Fruit fly (Drosophila melanogaster) whole organism, embryonic: Measurements from ENCODE around the gene dpr3.

ENCODE experiments used
- Asciz ChIP-seq: fragments of 200-800 bp; sonication (Bioruptor generic); optimal IDR thresholded peaks from 2 replicates; lab custom pipeline; 2017; ENCODE audit warnings: missing biosample characterization, mild to moderate bottlenecking, missing genetic modification characterization, missing genetic modification reagents
- B-H2 ChIP-seq: fragments of 200-800 bp; sonication (Bioruptor generic); optimal IDR thresholded peaks from 2 replicates; lab custom pipeline; 2018; ENCODE audit warnings: missing biosample characterization, mild to moderate bottlenecking, missing genetic modification characterization
- Bdp1 ChIP-seq: fragments of 200-800 bp; sonication (Bioruptor generic); optimal IDR thresholded peaks from 3 replicates; lab custom pipeline; 2016; ENCODE audit warnings: missing biosample characterization, missing genetic modification characterization
- CG1024 ChIP-seq: fragments of 200-800 bp; sonication (Bioruptor generic); IDR thresholded peaks from 2 replicates; pipeline ENCODE4 v1.3.6; 2022; ENCODE audit warnings: missing biosample characterization, missing genetic modification characterization
- CG11247 ChIP-seq: fragments of 200-800 bp; sonication (Bioruptor generic); IDR thresholded peaks from 2 replicates; pipeline ENCODE4 v1.3.6; 2022; ENCODE audit warnings: missing biosample characterization, missing genetic modification characterization
- CG11398 ChIP-seq: fragments of 200-800 bp; sonication (Bioruptor generic); optimal IDR thresholded peaks from 2 replicates; lab custom pipeline; 2016; ENCODE audit warnings: missing biosample characterization, missing genetic modification characterization
- CG11723 ChIP-seq: fragments of 200-800 bp; sonication (Bioruptor generic); optimal IDR thresholded peaks from 2 replicates; lab custom pipeline; 2017; ENCODE audit warnings: missing biosample characterization, mild to moderate bottlenecking, missing genetic modification characterization
- CG12391 ChIP-seq: fragments of 200-800 bp; sonication (Bioruptor generic); optimal IDR thresholded peaks from 3 replicates; lab custom pipeline; 2018; ENCODE audit warnings: missing biosample characterization, mild to moderate bottlenecking, missing genetic modification characterization, moderate library complexity
- CG14050 ChIP-seq: fragments of 200-800 bp; sonication (Bioruptor generic); IDR thresholded peaks from 3 replicates; pipeline ENCODE4 v1.3.6; 2022; ENCODE audit warnings: missing biosample characterization, missing genetic modification characterization
- CG15514 ChIP-seq: fragments of 200-800 bp; sonication (Bioruptor generic); optimal IDR thresholded peaks from 3 replicates; lab custom pipeline; 2017; ENCODE audit warnings: missing biosample characterization, missing genetic modification characterization, mild to moderate bottlenecking, moderate library complexity, missing genetic modification reagents
- CG17568 ChIP-seq: fragments of 200-800 bp; sonication (Bioruptor generic); optimal IDR thresholded peaks from 2 replicates; lab custom pipeline; 2018; ENCODE audit warnings: missing biosample characterization, mild to moderate bottlenecking, missing genetic modification characterization, moderate library complexity
- CG31365 ChIP-seq: fragments of 200-800 bp; sonication (Bioruptor generic); optimal IDR thresholded peaks from 2 replicates; lab custom pipeline; 2018; ENCODE audit warnings: missing biosample characterization, mild to moderate bottlenecking, missing genetic modification characterization
- CG33557 ChIP-seq: fragments of 200-800 bp; sonication (Bioruptor generic); optimal IDR thresholded peaks from 2 replicates; lab custom pipeline; 2019; ENCODE audit warnings: missing biosample characterization, mild to moderate bottlenecking, missing genetic modification characterization, moderate library complexity
- CG42726 ChIP-seq: fragments of 200-800 bp; sonication (Bioruptor generic); IDR thresholded peaks from 2 replicates; pipeline ENCODE4 v1.3.6; 2022; ENCODE audit warnings: missing biosample characterization, missing genetic modification characterization; ENCODE audit not compliant: partially characterized antibody
- CG4617 ChIP-seq: fragments of 200-800 bp; sonication (Bioruptor generic); optimal IDR thresholded peaks from 3 replicates; lab custom pipeline; 2016; ENCODE audit warnings: missing biosample characterization, missing genetic modification characterization, borderline replicate concordance
- CG7963 ChIP-seq: fragments of 200-800 bp; sonication (Bioruptor generic); IDR thresholded peaks from 3 replicates; pipeline ENCODE4 v1.3.6; 2022; ENCODE audit warnings: missing biosample characterization, missing genetic modification characterization; ENCODE audit not compliant: partially characterized antibody
- CG8765 ChIP-seq: fragments of 200-800 bp; sonication (Bioruptor generic); IDR thresholded peaks from 2 replicates; pipeline ENCODE4 v1.3.6; 2022; ENCODE audit warnings: missing biosample characterization, missing genetic modification characterization
- CG9932 ChIP-seq: fragments of 200-800 bp; sonication (Bioruptor generic); IDR thresholded peaks from 2 replicates; pipeline ENCODE4 v1.3.6; 2022; ENCODE audit warnings: missing biosample characterization, missing genetic modification characterization
- Chrac-16 ChIP-seq: fragments of 200-800 bp; sonication (Bioruptor generic); optimal IDR thresholded peaks from 3 replicates; lab custom pipeline; 2016; ENCODE audit warnings: missing biosample characterization, missing genetic modification characterization
- Dip2 ChIP-seq: fragments of 200-800 bp; sonication (Bioruptor generic); IDR thresholded peaks from 2 replicates; pipeline ENCODE4 v1.3.6; 2022; ENCODE audit warnings: missing biosample characterization, missing genetic modification characterization
- Dp ChIP-seq: fragments of 200-800 bp; sonication (Bioruptor generic); optimal IDR thresholded peaks from 2 replicates; lab custom pipeline; 2018; ENCODE audit warnings: missing biosample characterization, mild to moderate bottlenecking, missing genetic modification characterization, moderate library complexity
- HLH54F ChIP-seq: fragments of 200-800 bp; sonication (Bioruptor generic); optimal IDR thresholded peaks from 3 replicates; lab custom pipeline; 2016; ENCODE audit warnings: missing biosample characterization, missing genetic modification characterization
- NK7.1 ChIP-seq: fragments of 200-800 bp; sonication (Bioruptor generic); optimal IDR thresholded peaks from 3 replicates; lab custom pipeline; 2016; ENCODE audit warnings: missing biosample characterization, missing genetic modification characterization
- Oaz ChIP-seq: fragments of 200-800 bp; sonication (Bioruptor generic); IDR thresholded peaks from 2 replicates; pipeline ENCODE4 v1.3.6; 2022; ENCODE audit warnings: missing biosample characterization, missing genetic modification characterization
- Opbp ChIP-seq: fragments of 200-800 bp; sonication (Bioruptor generic); IDR thresholded peaks from 3 replicates; pipeline ENCODE4 v1.3.6; 2022; ENCODE audit warnings: missing biosample characterization, missing genetic modification characterization; ENCODE audit not compliant: partially characterized antibody
- Stat92E ChIP-seq, 3 experiments: fragments of >200 bp in 2 of 3; fragments of 200-800 bp in 1 of 3; sonication (Bioruptor generic) in 1 of 3; optimal IDR thresholded peaks; 2 replicates each; lab custom pipeline; 2017 to 2019; ENCODE audit warnings: missing biosample characterization in 3 of 3, missing genetic modification characterization in 3 of 3, mild to moderate bottlenecking in 1 of 3, moderate library complexity in 1 of 3
- cad ChIP-seq: fragments of >200 bp; optimal IDR thresholded peaks from 2 replicates; lab custom pipeline; 2017; ENCODE audit warnings: missing biosample characterization, missing genetic modification characterization
- chif ChIP-seq, 2 experiments: fragments of 200-800 bp; sonication (Bioruptor generic); optimal IDR thresholded peaks; 3 replicates each; lab custom pipeline; 2016; ENCODE audit warnings: missing biosample characterization in 2 of 2, missing genetic modification characterization in 2 of 2
- da ChIP-seq: fragments of 200-800 bp; sonication (Bioruptor generic); optimal IDR thresholded peaks from 2 replicates; lab custom pipeline; 2016; ENCODE audit warnings: missing biosample characterization, missing genetic modification characterization
- dati ChIP-seq: fragments of 200-800 bp; sonication (Bioruptor generic); IDR thresholded peaks from 2 replicates; pipeline ENCODE4 v1.3.6; 2022; ENCODE audit warnings: missing biosample characterization, missing genetic modification characterization
- dysf ChIP-seq: fragments of 200-800 bp; sonication (Bioruptor generic); IDR thresholded peaks from 3 replicates; pipeline ENCODE4 v1.3.6; 2022; ENCODE audit warnings: missing biosample characterization, missing genetic modification characterization
- en ChIP-seq: fragments of 200-800 bp; sonication (Bioruptor generic); optimal IDR thresholded peaks from 2 replicates; lab custom pipeline; 2016; ENCODE audit warnings: missing biosample characterization, missing genetic modification characterization
- gfzf ChIP-seq: fragments of 200-800 bp; sonication (Bioruptor generic); optimal IDR thresholded peaks from 2 replicates; lab custom pipeline; 2016; ENCODE audit warnings: missing biosample characterization, mild to moderate bottlenecking, missing genetic modification characterization, moderate library complexity
- gsb-n ChIP-seq: fragments of 200-800 bp; sonication (Bioruptor generic); optimal IDR thresholded peaks from 3 replicates; lab custom pipeline; 2018; ENCODE audit warnings: missing biosample characterization, mild to moderate bottlenecking, missing genetic modification characterization
- h ChIP-seq: fragments of >200 bp; optimal IDR thresholded peaks from 2 replicates; lab custom pipeline; 2017
- insv ChIP-seq, 2 experiments: fragments of 200-800 bp; sonication (Bioruptor generic); optimal IDR thresholded peaks; 3 replicates each; lab custom pipeline; 2016 to 2018; ENCODE audit warnings: missing biosample characterization in 2 of 2, missing genetic modification characterization in 2 of 2
- lola ChIP-seq, 3 experiments: fragments of >200 bp in 2 of 3; fragments of 200-800 bp in 1 of 3; sonication (Bioruptor generic) in 1 of 3; optimal IDR thresholded peaks; 2 replicates each; lab custom pipeline; 2017 to 2019; ENCODE audit warnings: missing biosample characterization in 3 of 3, missing genetic modification characterization in 3 of 3, mild to moderate bottlenecking in 1 of 3, moderate library complexity in 1 of 3
- mld ChIP-seq: fragments of 200-800 bp; sonication (Bioruptor generic); IDR thresholded peaks from 3 replicates; pipeline ENCODE4 v1.3.6; 2022; ENCODE audit warnings: missing biosample characterization, missing genetic modification characterization; ENCODE audit not compliant: partially characterized antibody
- prd ChIP-seq, 3 experiments: fragments of >200 bp in 2 of 3; fragments of 200-800 bp in 1 of 3; sonication (Bioruptor generic) in 1 of 3; optimal IDR thresholded peaks in 2 of 3; IDR thresholded peaks in 1 of 3; 2 replicates in 2 of 3; 3 replicates in 1 of 3; pipeline versions ENCODE4 v1.3.6 to Lab custom; 2017 to 2022; ENCODE audit warnings: missing biosample characterization in 1 of 3, missing genetic modification characterization in 1 of 3
- pros ChIP-seq: fragments of 200-800 bp; sonication (Bioruptor generic); optimal IDR thresholded peaks from 3 replicates; lab custom pipeline; 2019; ENCODE audit warnings: missing biosample characterization, mild to moderate bottlenecking, missing genetic modification characterization, moderate library complexity
- schlank ChIP-seq: fragments of 200-800 bp; sonication (Bioruptor generic); optimal IDR thresholded peaks from 2 replicates; lab custom pipeline; 2018; ENCODE audit warnings: missing biosample characterization, mild to moderate bottlenecking, missing genetic modification characterization
- scrt ChIP-seq: fragments of 200-800 bp; sonication (Bioruptor generic); optimal IDR thresholded peaks from 2 replicates; lab custom pipeline; 2018; ENCODE audit warnings: missing biosample characterization, mild to moderate bottlenecking, missing genetic modification characterization, moderate library complexity
- sens-2 ChIP-seq: fragments of 200-800 bp; sonication (Bioruptor generic); IDR thresholded peaks from 2 replicates; pipeline ENCODE4 v1.3.6; 2022; ENCODE audit warnings: missing biosample characterization, missing genetic modification characterization
- sisA ChIP-seq: fragments of 200-800 bp; sonication (Bioruptor generic); IDR thresholded peaks from 2 replicates; pipeline ENCODE4 v1.3.6; 2022; ENCODE audit warnings: missing biosample characterization, missing genetic modification characterization
- tin ChIP-seq: fragments of 200-800 bp; sonication (Bioruptor generic); optimal IDR thresholded peaks from 3 replicates; lab custom pipeline; 2016; ENCODE audit warnings: missing biosample characterization, missing genetic modification characterization
- toy ChIP-seq: fragments of 200-800 bp; sonication (Bioruptor generic); IDR thresholded peaks from 2 replicates; pipeline ENCODE4 v1.3.6; 2022; ENCODE audit warnings: missing biosample characterization, missing genetic modification characterization
- twi ChIP-seq: fragments of 200-800 bp; optimal IDR thresholded peaks from 2 replicates; lab custom pipeline; 2019; ENCODE audit warnings: missing biosample characterization, mild to moderate bottlenecking, missing genetic modification characterization, moderate library complexity
- vfl ChIP-seq: fragments of 200-800 bp; sonication (Bioruptor generic); optimal IDR thresholded peaks from 2 replicates; lab custom pipeline; 2016; ENCODE audit warnings: missing biosample characterization, missing genetic modification characterization
- zf30C ChIP-seq: fragments of 200-800 bp; sonication (Bioruptor generic); optimal IDR thresholded peaks from 3 replicates; lab custom pipeline; 2018; ENCODE audit warnings: missing biosample characterization, mild to moderate bottlenecking, missing genetic modification characterization

dpr3 gene

DNA sequence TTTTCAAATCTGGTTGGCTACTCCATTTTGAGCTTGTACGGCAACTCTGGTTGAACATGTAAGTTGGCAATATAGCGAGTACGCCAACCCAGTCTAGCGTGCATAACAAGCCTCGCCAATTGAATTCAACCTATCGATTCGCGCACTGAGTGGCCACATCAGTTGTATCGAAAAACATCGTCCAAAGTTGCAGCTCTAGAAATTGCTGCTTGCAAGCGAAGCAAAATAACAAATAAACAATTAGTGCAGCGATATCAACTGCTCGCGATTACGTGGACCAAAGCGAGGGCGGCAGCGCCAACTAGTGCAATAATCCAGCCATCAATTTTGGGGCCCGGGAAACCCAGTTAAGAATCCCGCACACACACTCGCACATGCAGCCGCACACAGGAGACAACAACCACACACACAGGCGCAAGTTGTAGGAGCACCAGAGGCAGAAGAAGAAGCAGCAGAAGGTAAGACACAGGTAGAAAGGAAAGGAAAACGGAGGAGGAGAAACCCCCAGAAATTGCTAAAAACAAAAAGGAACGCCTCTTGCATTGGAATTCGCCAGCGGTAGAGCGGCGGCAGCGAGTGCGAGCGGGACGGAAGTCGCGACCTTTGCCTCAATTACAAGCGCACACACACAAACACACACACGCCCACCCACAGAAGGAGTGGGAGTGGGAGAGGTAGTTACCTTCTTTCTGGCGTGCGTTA, 72.0 kb downstream of the dpr3 start (continued):
- no peak for TF ChIP-seq toy
- TF ChIP-seq Oaz (GFP tag; lab: Robert Waterston, UW): no peak
- 0 out of 3 replicates have a peak, but pooled peaks have one; percentile 33 for TF ChIP-seq dysf (GFP tag; lab: Robert Waterston, UW)
- TF ChIP-seq B-H2: peak; percentile 29
- TF ChIP-seq gfzf (GFP tag; lab: Kevin White, UChicago): peak; percentile 60
- peak; percentile 21 for TF ChIP-seq CG12391 (tag; lab: Kevin White, UChicago)
- TF ChIP-seq CG14050 (GFP tag; lab: Robert Waterston, UW): no peak
- TF ChIP-seq Stat92E (GFP tag; optimal IDR thresholded peaks at IDR 0.05; lab: Kevin White, UChicago): peak in 2 of 3 experiments; percentile 6 to 57
- TF ChIP-seq twi (tag; lab: Kevin White, UChicago): no peak
- peak; percentile 55 for TF ChIP-seq Bdp1 (GFP tag; lab: Kevin White, UChicago)
- no peak for TF ChIP-seq sisA (GFP tag; lab: Robert Waterston, UW)
- no peak for TF ChIP-seq CG11247
- no peak for TF ChIP-seq da
- no peak for TF ChIP-seq vfl (GFP tag; lab: Kevin White, UChicago)
- TF ChIP-seq CG1024 (GFP tag; lab: Robert Waterston, UW): no peak
- peak; percentile 60; the same call in 2 of the 3 replicates for TF ChIP-seq mld (GFP tag; lab: Robert Waterston, UW)
- TF ChIP-seq CG33557 (GFP tag; lab: Kevin White, UChicago): no peak
- no peak for TF ChIP-seq sens-2
- no peak for TF ChIP-seq prd (optimal IDR thresholded peaks at IDR 0.05; lab: Kevin White, UChicago)
- TF ChIP-seq prd (GFP tag; IDR thresholded peaks at IDR 0.05; lab: Robert Waterston, UW): peak; percentile 41; the same call in 1 of the 3 replicates
- no peak for TF ChIP-seq dati
- no peak for TF ChIP-seq pros
- no peak for TF ChIP-seq Chrac-16 (GFP tag; lab: Kevin White, UChicago)
- TF ChIP-seq HLH54F: peak; percentile 23
- no peak for TF ChIP-seq scrt (GFP tag; lab: Kevin White, UChicago)
- no peak for TF ChIP-seq Dip2 (GFP tag; lab: Robert Waterston, UW)
- no peak for TF ChIP-seq CG11398 (GFP tag; lab: Kevin White, UChicago)
- no peak for TF ChIP-seq lola (GFP tag; optimal IDR thresholded peaks at IDR 0.05; lab: Kevin White, UChicago)
- TF ChIP-seq insv (GFP tag; optimal IDR thresholded peaks at IDR 0.05; lab: Kevin White, UChicago): peak in 1 of 2 experiments; percentile 48
- no peak for TF ChIP-seq schlank (tag; lab: Kevin White, UChicago)
- TF ChIP-seq zf30C (GFP tag; lab: Kevin White, UChicago): no peak
- TF ChIP-seq tin: no peak
- peak; percentile 95 for TF ChIP-seq Opbp (GFP tag; lab: Robert Waterston, UW)
- TF ChIP-seq NK7.1 (GFP tag; lab: Kevin White, UChicago): no peak
- no peak for TF ChIP-seq h (lab: Kevin White, UChicago)
- peak; percentile 78 for TF ChIP-seq CG15514 (GFP tag; lab: Kevin White, UChicago)
- TF ChIP-seq Dp (GFP tag; lab: Kevin White, UChicago): peak; percentile 97
- TF ChIP-seq CG11723 (GFP tag; lab: Kevin White, UChicago): no peak
- TF ChIP-seq CG17568 (GFP tag; lab: Kevin White, UChicago): no peak
- no peak for TF ChIP-seq CG31365 (tag; lab: Kevin White, UChicago)
- peak; percentile 61 for TF ChIP-seq CG9932 (GFP tag; lab: Robert Waterston, UW)
- no peak for TF ChIP-seq chif (GFP tag; optimal IDR thresholded peaks at IDR 0.05; lab: Kevin White, UChicago)
- no peak for TF ChIP-seq Asciz (GFP tag; lab: Kevin White, UChicago)
- TF ChIP-seq CG7963: peak; percentile 84
- TF ChIP-seq CG42726 (GFP tag; lab: Robert Waterston, UW): peak; percentile 97
- TF ChIP-seq cad (GFP tag; lab: Kevin White, UChicago): no peak
- TF ChIP-seq gsb-n (tag; lab: Kevin White, UChicago): peak; percentile 59
- TF ChIP-seq en: no peak
- TF ChIP-seq CG8765 (GFP tag; lab: Robert Waterston, UW): no peak
- TF ChIP-seq CG4617 (GFP tag; lab: Kevin White, UChicago): peak; percentile 92
